Worm (Caenorhabditis elegans) whole organism, midembryonic: ENCODE measurements around the gene mom-2.

Experiments used
- T22C8.4 ChIP-seq: fragments of 200-800 bp; sonication (Bioruptor generic); IDR thresholded peaks from 2 replicates; pipeline ENCODE4 v1.3.6; 2022; ENCODE audit warnings: missing genetic modification characterization, missing compliant biosample characterization
- cog-1 ChIP-seq: sonication (generic microtip); optimal IDR thresholded peaks from 2 replicates; lab custom pipeline; 2016; ENCODE audit warnings: missing genetic modification characterization, missing compliant biosample characterization
- flt-1 ChIP-seq: fragments of 200-800 bp; sonication (Bioruptor generic); IDR thresholded peaks from 2 replicates; pipeline ENCODE4 v1.3.6; 2022; ENCODE audit warnings: missing genetic modification characterization, missing compliant biosample characterization
- klf-2 ChIP-seq: fragments of 200-800 bp; sonication (Bioruptor generic); conservative IDR thresholded peaks from 2 replicates; pipeline ENCODE4 v1.3.6; 2022; ENCODE audit warnings: missing genetic modification reagents, missing genetic modification characterization, missing compliant biosample characterization
- med-1 ChIP-seq: sonication (generic microtip); optimal IDR thresholded peaks from 2 replicates; lab custom pipeline; 2017; ENCODE audit warnings: missing genetic modification characterization, mild to moderate bottlenecking, missing compliant biosample characterization, antibody characterized with exemption, missing genetic modification reagents; ENCODE audit not compliant: insufficient read depth
- ref-1 ChIP-seq: fragments of 200-800 bp; sonication (Bioruptor generic); conservative IDR thresholded peaks from 2 replicates; pipeline ENCODE4 v1.3.6; 2022; ENCODE audit warnings: missing genetic modification reagents, missing genetic modification characterization, missing compliant biosample characterization
- tab-1 ChIP-seq: fragments of 200-800 bp; sonication (Bioruptor generic); IDR thresholded peaks from 2 replicates; pipeline ENCODE4 v1.3.6; 2022; ENCODE audit warnings: missing genetic modification characterization, missing compliant biosample characterization
- ztf-23 ChIP-seq: fragments of 200-800 bp; sonication (Bioruptor generic); IDR thresholded peaks from 2 replicates; pipeline ENCODE4 v1.3.6; 2022; ENCODE audit warnings: missing genetic modification reagents, missing genetic modification characterization, missing compliant biosample characterization
- ztf-29 ChIP-seq: fragments of 200-800 bp; sonication (Bioruptor generic); IDR thresholded peaks from 2 replicates; pipeline ENCODE4 v1.3.6; 2022; ENCODE audit warnings: missing genetic modification reagents, missing genetic modification characterization, missing compliant biosample characterization

The mom-2 gene

DNA sequence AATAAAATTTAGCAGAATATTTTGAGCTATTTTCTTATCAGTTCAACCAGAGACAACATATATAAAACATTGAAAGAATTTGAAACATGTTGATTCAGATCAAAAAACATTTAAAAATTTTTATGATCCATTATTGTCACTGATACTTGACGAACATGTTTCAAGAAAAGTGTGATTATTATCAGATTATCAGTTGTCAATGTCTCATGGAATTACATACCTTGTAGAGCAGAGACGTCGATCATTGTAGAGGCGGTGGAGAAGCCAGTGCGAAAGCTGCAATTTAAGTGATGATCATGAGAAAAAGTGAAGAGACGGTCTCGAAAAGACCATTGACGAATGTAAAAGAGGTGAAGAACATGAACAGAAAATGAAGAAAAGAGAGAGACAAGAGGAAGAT is 46.6 kb downstream of the mom-2 start, which contains the start of gene F52E1.9:
TSS of gene F52E1.9 (minus strand) at position 278 of the 400 bp plus-strand sequence.
- TF ChIP-seq ztf-29 (no peak), T22C8.4 (no peak)

DNA sequence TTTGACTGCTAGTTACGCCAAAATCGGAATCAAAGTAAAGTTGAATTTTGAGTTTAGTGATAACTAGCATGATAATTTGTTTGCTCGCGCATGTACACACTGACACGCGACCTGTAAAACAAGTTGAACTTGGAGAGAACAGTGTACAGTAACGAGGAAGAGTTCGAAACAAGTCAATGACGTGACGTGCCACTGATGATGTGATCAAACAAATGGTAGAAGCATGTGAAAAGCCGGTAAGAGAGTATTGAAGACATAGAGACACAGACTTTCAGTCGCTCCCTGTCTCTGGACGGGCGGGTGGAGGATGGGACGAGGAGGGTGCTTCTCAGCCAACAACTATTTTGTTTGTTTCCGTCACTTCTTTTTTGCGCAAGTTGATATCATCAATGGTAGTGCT is 47.4 kb downstream of the mom-2 start:
- TF ChIP-seq med-1 (GFP tag; lab: Kevin White, UChicago) (no peak), ztf-23 (GFP tag; lab: Robert Waterston, UW) (no peak), flt-1 (GFP tag; lab: Robert Waterston, UW) (no peak), ztf-29 (no peak), tab-1 (GFP tag; lab: Robert Waterston, UW) (no peak), cog-1 (tag; lab: Kevin White, UChicago) (no peak), klf-2 (no peak), T22C8.4 (no peak), ref-1 (GFP tag; lab: Robert Waterston, UW) (no peak)

DNA sequence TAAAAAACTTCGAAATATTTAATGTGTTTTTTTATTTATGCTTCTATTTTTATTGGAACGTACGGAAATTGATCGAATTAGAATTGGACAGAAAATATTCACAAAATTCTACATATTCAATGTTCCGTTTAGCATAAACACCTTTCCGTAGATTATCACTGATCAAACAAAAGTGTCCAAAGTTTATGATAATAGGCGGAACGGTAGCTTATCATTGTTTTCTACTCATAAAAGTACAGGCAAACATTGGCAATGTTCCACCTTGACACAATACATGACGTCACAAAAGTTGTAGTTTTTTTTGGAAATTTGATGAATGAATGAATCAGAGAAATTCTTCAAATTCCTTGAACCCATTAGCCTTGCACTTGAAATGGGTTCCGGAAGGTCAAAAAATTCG is 48.1 kb downstream of the mom-2 start:
- TF ChIP-seq klf-2 (no peak), med-1 (GFP tag; lab: Kevin White, UChicago) (no peak), tab-1 (GFP tag; lab: Robert Waterston, UW) (no peak), ztf-29 (no peak), flt-1 (GFP tag; lab: Robert Waterston, UW) (no peak), cog-1 (tag; lab: Kevin White, UChicago) (no peak), T22C8.4 (no peak), ref-1 (GFP tag; lab: Robert Waterston, UW) (no peak)

DNA sequence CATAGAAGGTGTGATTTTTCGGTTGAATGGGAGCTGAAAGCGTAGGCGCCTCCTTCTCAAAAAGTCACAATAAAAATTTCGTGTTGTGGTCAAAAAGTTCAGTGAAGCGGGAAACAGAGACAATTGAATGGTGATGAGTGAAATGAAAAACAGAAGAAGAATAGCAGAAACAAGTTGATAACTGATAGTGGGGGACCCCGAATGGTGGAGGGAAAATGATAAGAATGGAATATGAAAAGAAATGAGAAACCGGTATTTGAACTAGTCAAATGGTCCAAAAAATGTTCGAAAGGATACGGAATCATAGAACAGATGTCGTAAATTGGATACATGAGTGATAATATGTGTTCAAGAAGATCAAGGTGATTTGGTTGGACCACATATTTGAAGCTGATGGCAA is 48.6 kb downstream of the mom-2 start:
- TF ChIP-seq tab-1 (GFP tag; lab: Robert Waterston, UW) = no peak
- TF ChIP-seq cog-1 (tag; lab: Kevin White, UChicago) = no peak
- no peak for TF ChIP-seq ref-1 (GFP tag; lab: Robert Waterston, UW)
- no peak for TF ChIP-seq T22C8.4
- TF ChIP-seq med-1 (GFP tag; lab: Kevin White, UChicago) = no peak
- TF ChIP-seq flt-1 (GFP tag; lab: Robert Waterston, UW) = no peak
- no peak for TF ChIP-seq ztf-29
- no peak for TF ChIP-seq klf-2
- TF ChIP-seq ztf-23 (GFP tag; lab: Robert Waterston, UW) = no peak

DNA sequence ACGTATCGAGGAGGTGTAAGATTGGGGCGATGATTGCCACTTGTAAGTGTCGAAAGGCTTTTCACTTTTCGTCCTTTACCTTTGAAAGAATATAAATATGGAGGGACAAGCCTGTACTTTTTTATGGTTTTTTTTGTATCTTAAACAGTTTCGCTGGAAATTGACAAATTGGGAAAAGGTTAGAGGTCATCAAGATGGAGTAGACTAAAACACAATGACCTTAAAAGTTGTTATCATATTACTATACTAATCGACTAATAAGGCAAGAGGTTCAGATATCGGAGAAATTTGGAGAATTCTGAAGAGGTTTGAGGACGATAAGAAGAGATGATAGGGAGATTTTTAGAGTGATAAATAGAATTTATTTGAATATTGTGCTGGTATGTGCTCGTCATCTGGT is 50.4 kb downstream of the mom-2 start:
- TF ChIP-seq cog-1 (tag; lab: Kevin White, UChicago) (no peak), med-1 (GFP tag; lab: Kevin White, UChicago) (no peak), ztf-29 (no peak), tab-1 (GFP tag; lab: Robert Waterston, UW) (no peak), klf-2 (no peak)

DNA sequence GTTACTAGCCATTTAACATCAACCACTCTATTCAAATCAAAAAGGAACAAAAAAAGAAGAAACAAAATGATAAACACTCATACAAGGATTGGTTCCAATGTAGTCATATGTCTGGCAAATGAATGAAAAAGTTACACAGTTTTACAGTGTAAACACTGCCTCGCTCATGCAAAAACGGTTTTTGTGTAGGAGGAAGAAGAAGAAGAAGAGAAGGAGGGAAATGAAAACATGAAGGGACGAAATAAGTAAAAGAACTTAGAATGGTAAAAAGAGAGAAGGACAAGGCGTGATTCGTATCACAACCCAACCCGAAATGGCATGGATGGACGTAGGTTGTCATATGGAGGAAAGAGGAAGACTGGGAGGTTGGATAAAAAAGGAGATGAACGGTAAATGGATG is 51.1 kb downstream of the mom-2 start:
- TF ChIP-seq ref-1 (GFP tag; lab: Robert Waterston, UW) = no peak
- TF ChIP-seq flt-1 (GFP tag; lab: Robert Waterston, UW) = 0 out of 2 replicates have a peak, but pooled peaks have one; percentile 21
